Fruit fly (Drosophila melanogaster) whole organism, embryonic: ENCODE data around the gene TBC1d7.

ENCODE experiments used
- CG15601 ChIP-seq: fragments of 200-800 bp; sonication (Bioruptor generic); optimal IDR thresholded peaks from 3 replicates; lab custom pipeline; 2019; ENCODE audit warnings: missing biosample characterization, mild to moderate bottlenecking, missing genetic modification characterization, moderate library complexity
- CG17612 ChIP-seq: fragments of 200-800 bp; sonication (Bioruptor generic); IDR thresholded peaks from 2 replicates; pipeline ENCODE4 v1.3.6; 2022; ENCODE audit warnings: missing biosample characterization, missing genetic modification characterization
- CG30431 ChIP-seq: fragments of 200-800 bp; sonication (Bioruptor generic); optimal IDR thresholded peaks from 2 replicates; lab custom pipeline; 2017; ENCODE audit warnings: missing biosample characterization, missing genetic modification characterization
- CG32767 ChIP-seq: fragments of 200-800 bp; sonication (Bioruptor generic); IDR thresholded peaks from 2 replicates; pipeline ENCODE4 v1.3.6; 2022; ENCODE audit warnings: missing biosample characterization, missing genetic modification characterization
- CG3407 ChIP-seq: fragments of 200-800 bp; sonication (Bioruptor generic); optimal IDR thresholded peaks from 2 replicates; lab custom pipeline; 2018; ENCODE audit warnings: missing biosample characterization, mild to moderate bottlenecking, missing genetic modification characterization
- Opbp ChIP-seq: fragments of 200-800 bp; sonication (Bioruptor generic); IDR thresholded peaks from 3 replicates; pipeline ENCODE4 v1.3.6; 2022; ENCODE audit warnings: missing biosample characterization, missing genetic modification characterization; ENCODE audit not compliant: partially characterized antibody
- ab ChIP-seq: fragments of 200-800 bp; sonication (Bioruptor generic); optimal IDR thresholded peaks from 2 replicates; lab custom pipeline; 2016; ENCODE audit warnings: missing biosample characterization, missing genetic modification characterization
- en ChIP-seq: fragments of 200-800 bp; sonication (Bioruptor generic); optimal IDR thresholded peaks from 2 replicates; lab custom pipeline; 2016; ENCODE audit warnings: missing biosample characterization, missing genetic modification characterization
- gem ChIP-seq: fragments of 200-800 bp; sonication (Bioruptor generic); optimal IDR thresholded peaks from 2 replicates; lab custom pipeline; 2019; ENCODE audit warnings: missing biosample characterization, mild to moderate bottlenecking, missing genetic modification characterization, moderate library complexity
- prd ChIP-seq, 3 experiments: fragments of >200 bp in 2 of 3; fragments of 200-800 bp in 1 of 3; sonication (Bioruptor generic) in 1 of 3; optimal IDR thresholded peaks in 2 of 3; IDR thresholded peaks in 1 of 3; 2 replicates in 2 of 3; 3 replicates in 1 of 3; pipeline versions ENCODE4 v1.3.6 to Lab custom; 2017 to 2022; ENCODE audit warnings: missing biosample characterization in 1 of 3, missing genetic modification characterization in 1 of 3

DNA sequence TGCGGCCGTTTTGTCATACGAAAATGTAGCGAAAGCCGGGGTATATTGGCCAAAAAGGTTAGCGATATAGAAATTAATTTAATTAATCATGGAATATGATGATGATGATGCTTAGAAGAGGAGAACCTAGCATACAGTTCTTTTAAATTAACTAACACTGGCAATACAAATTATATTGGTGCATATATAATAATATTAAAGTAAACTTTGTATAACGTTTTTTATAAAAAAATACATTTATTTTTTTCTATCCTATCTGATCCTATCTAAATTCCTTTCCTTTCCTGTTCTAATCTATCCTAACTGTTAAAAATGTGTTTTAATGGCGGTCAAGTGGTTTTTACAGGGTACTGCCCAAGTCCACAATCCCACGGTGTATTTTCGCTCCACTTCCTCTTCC lies 44.4 kb downstream of the TBC1d7 start:
- TF ChIP-seq CG3407: no peak
- TF ChIP-seq CG15601 (tag; lab: Kevin White, UChicago): no peak
- no peak for TF ChIP-seq CG17612
- TF ChIP-seq CG30431 (GFP tag; lab: Kevin White, UChicago): no peak
- no peak for TF ChIP-seq CG32767 (GFP tag; lab: Robert Waterston, UW)
- no peak for TF ChIP-seq ab
- TF ChIP-seq Opbp (GFP tag; lab: Robert Waterston, UW): no peak
- no peak for TF ChIP-seq en (GFP tag; lab: Kevin White, UChicago)
- no peak for TF ChIP-seq prd (optimal IDR thresholded peaks at IDR 0.05; lab: Kevin White, UChicago)
- TF ChIP-seq prd (GFP tag; IDR thresholded peaks at IDR 0.05; lab: Robert Waterston, UW): 0 out of 3 replicates have a peak, but pooled peaks have one; percentile 20
- TF ChIP-seq gem (tag; lab: Kevin White, UChicago): peak; percentile 61
